Fruit fly (Drosophila melanogaster): ENCODE measurements around the gene CG14551.

Gene CG14551

DNA sequence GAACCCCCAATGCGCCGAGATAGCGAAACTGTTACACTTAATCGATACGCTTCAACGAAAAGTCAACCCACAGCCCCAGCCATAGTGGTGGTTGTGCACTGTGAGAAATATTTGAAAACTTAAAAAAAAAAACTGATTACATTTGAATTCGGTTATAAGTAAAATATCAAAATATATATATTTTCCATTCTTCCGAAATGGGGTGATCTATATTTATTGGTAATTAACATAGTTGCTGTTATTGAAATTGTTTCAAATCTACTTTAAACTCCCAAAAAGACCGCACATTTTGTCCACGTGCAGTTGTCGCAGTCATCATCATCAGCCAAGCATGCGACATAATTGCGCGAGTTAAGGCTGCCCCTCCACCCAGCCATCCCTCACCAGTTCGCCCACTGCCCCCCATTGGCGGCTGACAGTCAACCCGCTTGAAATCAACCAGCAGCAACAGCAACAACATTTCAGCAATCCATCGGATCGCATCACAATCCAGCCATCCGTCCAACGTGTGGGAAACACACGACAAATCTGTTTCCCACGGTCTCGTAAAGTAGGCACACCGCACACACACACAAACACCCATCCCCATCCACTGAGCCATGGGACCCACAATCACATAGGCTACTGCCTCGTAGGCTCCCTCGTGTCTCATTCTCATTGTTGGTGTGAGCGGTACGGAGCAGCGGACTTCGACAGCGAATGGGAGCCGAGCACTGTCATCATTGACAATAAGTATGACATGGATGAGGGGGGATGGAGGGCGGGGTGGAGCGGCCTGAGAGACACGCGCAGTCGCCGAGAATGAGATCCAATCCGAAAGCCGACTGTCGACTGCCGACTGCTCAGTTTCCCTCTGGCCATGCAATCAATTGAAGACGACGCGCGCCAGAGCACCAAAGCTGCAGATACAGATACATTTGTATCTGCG is 42.3 kb downstream of the CG14551 start (continued):
- peak; percentile 43 for TF ChIP-seq CG5180 (GFP tag; optimal IDR thresholded peaks at IDR 0.05)
- TF ChIP-seq CG17359 (tag; optimal IDR thresholded peaks at IDR 0.05): peak; percentile 77
- peak; percentile 33 for TF ChIP-seq mirr (GFP tag; optimal IDR thresholded peaks at IDR 0.05)
- no peak for TF ChIP-seq kay (GFP tag; optimal IDR thresholded peaks at IDR 0.05)
- TF ChIP-seq CG13296 (GFP tag; optimal IDR thresholded peaks at IDR 0.05): peak; percentile 43
- TF ChIP-seq ewg (GFP tag; optimal IDR thresholded peaks at IDR 0.05): peak; percentile 45
- peak; percentile 14 for TF ChIP-seq cato (GFP tag; optimal IDR thresholded peaks at IDR 0.05; ENCODE audit: borderline replicate concordance)
- peak; percentile 52 for TF ChIP-seq Rfx (GFP tag; IDR thresholded peaks at IDR 0.05)
- TF ChIP-seq NfI (GFP tag; optimal IDR thresholded peaks at IDR 0.05): peak; percentile 48
- peak; percentile 56 for TF ChIP-seq zfh1 (GFP tag; IDR thresholded peaks at IDR 0.05)
- TF ChIP-seq Xrp1 (GFP tag; IDR thresholded peaks at IDR 0.05): peak; percentile 78
- TF ChIP-seq Mad (GFP tag; optimal IDR thresholded peaks at IDR 0.05): no peak
- TF ChIP-seq gsb (GFP tag; IDR thresholded peaks at IDR 0.05): no peak
- peak; percentile 72 for TF ChIP-seq CG15269 (tag; optimal IDR thresholded peaks at IDR 0.05)
- 0 out of 3 replicates have a peak, but pooled peaks have one; percentile 38 for TF ChIP-seq zen2 (GFP tag; IDR thresholded peaks at IDR 0.05; ENCODE audit: partially characterized antibody)
- TF ChIP-seq Oaz (GFP tag; IDR thresholded peaks at IDR 0.05): 0 out of 2 replicates have a peak, but pooled peaks have one; percentile 18
- TF ChIP-seq HLH3B (GFP tag; IDR thresholded peaks at IDR 0.05): peak; percentile 31; the same call in 1 of the 2 replicates
- peak; percentile 33 for TF ChIP-seq CG17328 (GFP tag; IDR thresholded peaks at IDR 0.05)
- TF ChIP-seq gem (tag; optimal IDR thresholded peaks at IDR 0.05): peak; percentile 88
- peak; percentile 59 for TF ChIP-seq nau (GFP tag; optimal IDR thresholded peaks at IDR 0.05)
- TF ChIP-seq Trl (optimal IDR thresholded peaks at IDR 0.05): peak; percentile 54 to 73
- no peak for TF ChIP-seq Trl (GFP tag; optimal IDR thresholded peaks at IDR 0.05)
- TF ChIP-seq scrt (GFP tag; optimal IDR thresholded peaks at IDR 0.05): peak; percentile 46
- peak; percentile 45 for TF ChIP-seq CG12104 (GFP tag; optimal IDR thresholded peaks at IDR 0.05)
- TF ChIP-seq fu2 (GFP tag; optimal IDR thresholded peaks at IDR 0.05): no peak
- peak; percentile 60 for TF ChIP-seq org-1 (GFP tag; optimal IDR thresholded peaks at IDR 0.05)
- no peak for TF ChIP-seq NFAT (GFP tag; IDR thresholded peaks at IDR 0.05)
- no peak for TF ChIP-seq nerfin-2 (GFP tag; IDR thresholded peaks at IDR 0.05; ENCODE audit: partially characterized antibody)
- TF ChIP-seq ab (GFP tag; optimal IDR thresholded peaks at IDR 0.05): no peak
- TF ChIP-seq Taf1 (GFP tag; IDR thresholded peaks at IDR 0.05): no peak
- peak; percentile 57 for TF ChIP-seq sob (GFP tag; IDR thresholded peaks at IDR 0.05)
- TF ChIP-seq sr (GFP tag; IDR thresholded peaks at IDR 0.05): peak; percentile 65; the same call in 2 of the 3 replicates
- TF ChIP-seq sens-2 (GFP tag; IDR thresholded peaks at IDR 0.05): 0 out of 2 replicates have a peak, but pooled peaks have one; percentile 35
- peak; percentile 34; the same call in 1 of the 2 replicates for TF ChIP-seq CG13287 (GFP tag; IDR thresholded peaks at IDR 0.05; ENCODE audit: partially characterized antibody)
- peak; percentile 70 for TF ChIP-seq CG7556 (GFP tag; optimal IDR thresholded peaks at IDR 0.05)
- peak; percentile 45 for TF ChIP-seq lilli (GFP tag; optimal IDR thresholded peaks at IDR 0.05)
- no peak for TF ChIP-seq CG9797 (GFP tag; optimal IDR thresholded peaks at IDR 0.05)
- TF ChIP-seq Dip3 (GFP tag; optimal IDR thresholded peaks at IDR 0.05): no peak
- no peak for TF ChIP-seq Lhr (GFP tag; optimal IDR thresholded peaks at IDR 0.05)
- TF ChIP-seq D19B (GFP tag; optimal IDR thresholded peaks at IDR 0.05): peak; percentile 30
- peak; percentile 62 for TF ChIP-seq CG3407 (GFP tag; optimal IDR thresholded peaks at IDR 0.05)
- TF ChIP-seq sim (GFP tag; IDR thresholded peaks at IDR 0.05): peak; percentile 60; the same call in 1 of the 2 replicates
- TF ChIP-seq dmrt99B (tag; optimal IDR thresholded peaks at IDR 0.05): peak; percentile 84
- TF ChIP-seq CG10366 (GFP tag; IDR thresholded peaks at IDR 0.05): peak; percentile 63
- TF ChIP-seq Hr3 (GFP tag; optimal IDR thresholded peaks at IDR 0.05): peak; percentile 57
- TF ChIP-seq Sin3A (optimal IDR thresholded peaks at IDR 0.05): no peak
- TF ChIP-seq CG10565 (GFP tag; optimal IDR thresholded peaks at IDR 0.05): no peak
- peak; percentile 10 for TF ChIP-seq nom (GFP tag; optimal IDR thresholded peaks at IDR 0.05)
- TF ChIP-seq kah (GFP tag; optimal IDR thresholded peaks at IDR 0.05): peak; percentile 16

Data from whole organism, embryonic.